Worm (Caenorhabditis elegans): ENCODE results near the gene cutl-11.
A peak's percentile ranks its signal among the peaks of the same experiment; 100 is the strongest.

DNA sequence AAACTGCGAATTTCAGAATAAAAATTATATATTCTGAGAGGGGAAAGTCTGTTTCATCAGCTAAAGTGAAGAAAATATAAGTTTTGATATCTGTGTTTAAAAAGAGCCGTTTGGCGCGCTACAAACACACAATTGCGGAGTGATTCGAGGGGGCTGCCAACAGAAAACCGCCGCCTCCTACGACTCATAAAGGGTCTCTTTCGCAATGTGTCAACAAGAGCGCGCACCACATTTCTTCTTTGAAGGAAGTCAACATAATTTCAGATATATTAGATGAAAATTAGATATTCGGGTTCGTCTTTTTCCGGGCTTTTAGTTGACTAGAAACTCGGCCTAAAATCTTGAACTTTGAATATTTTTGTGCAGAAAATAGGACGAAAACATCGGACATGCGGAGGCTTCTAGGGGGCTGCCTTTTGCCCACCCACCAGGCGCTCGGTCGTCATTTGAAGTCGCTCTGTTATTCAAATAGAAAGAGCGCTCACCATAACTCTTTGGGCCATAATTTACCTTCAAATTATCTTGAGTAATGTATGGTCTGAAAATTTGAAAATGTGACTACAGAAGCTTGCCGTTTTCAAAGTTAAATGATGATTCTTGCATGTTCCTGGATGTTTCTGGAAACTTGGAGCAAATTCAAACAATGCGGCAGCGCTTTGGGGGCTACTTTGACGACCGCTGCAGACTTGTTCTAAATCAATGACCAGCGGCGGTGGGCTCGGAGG is 44.7 kb downstream of the cutl-11 start:
- TF ChIP-seq nhr-28 (tag; optimal IDR thresholded peaks at IDR 0.05) = peak; percentile 76
- peak; percentile 94 for TF ChIP-seq ztf-11 (tag; optimal IDR thresholded peaks at IDR 0.05)
- TF ChIP-seq unc-39 (tag; optimal IDR thresholded peaks at IDR 0.05) = peak; percentile 95
- TF ChIP-seq sptf-1 (tag; optimal IDR thresholded peaks at IDR 0.05) = peak; percentile 99
- TF ChIP-seq mep-1 (tag; optimal IDR thresholded peaks at IDR 0.05) = peak; percentile 97
- peak; percentile 100 for TF ChIP-seq unc-120 (tag; optimal IDR thresholded peaks at IDR 0.05; ENCODE audit: poor library complexity, severe bottlenecking)
- no peak for TF ChIP-seq nhr-76 (tag; optimal IDR thresholded peaks at IDR 0.05)
- TF ChIP-seq unc-62 (GFP tag; optimal IDR thresholded peaks at IDR 0.05) = peak; percentile 96
- TF ChIP-seq nhr-12 (tag; optimal IDR thresholded peaks at IDR 0.05) = peak; percentile 81
- peak; percentile 98 for TF ChIP-seq nhr-237 (tag; optimal IDR thresholded peaks at IDR 0.05)
- peak; percentile 95 for TF ChIP-seq drap-1 (GFP tag; optimal IDR thresholded peaks at IDR 0.05)

All from whole organism, mixed stage, embryonic.